Fruit fly (Drosophila melanogaster) whole organism, pupa: ENCODE data around the gene CG31253.
A peak's percentile ranks its signal among the peaks of the same experiment; 100 is the strongest.

Experiments used
- CG10348 ChIP-seq: fragments of 200-800 bp; sonication (Bioruptor generic); IDR thresholded peaks from 2 replicates; pipeline ENCODE4 v1.3.6; 2022; ENCODE audit warnings: missing biosample characterization, missing genetic modification characterization
- CG12605 ChIP-seq: fragments of 200-800 bp; sonication (Bioruptor generic); IDR thresholded peaks from 2 replicates; pipeline ENCODE4 v1.3.6; 2022; ENCODE audit warnings: missing biosample characterization, missing genetic modification characterization
- CG13204 ChIP-seq: fragments of 200-800 bp; sonication (Bioruptor generic); optimal IDR thresholded peaks from 2 replicates; lab custom pipeline; 2018; ENCODE audit warnings: missing biosample characterization, mild to moderate bottlenecking, missing genetic modification characterization, moderate library complexity
- CG14655 ChIP-seq: fragments of 200-800 bp; sonication (Bioruptor generic); optimal IDR thresholded peaks from 3 replicates; lab custom pipeline; 2017; ENCODE audit warnings: mild to moderate bottlenecking, missing biosample characterization, missing genetic modification reagents, missing genetic modification characterization
- CG15710 ChIP-seq: fragments of 200-800 bp; sonication (Bioruptor generic); optimal IDR thresholded peaks from 2 replicates; lab custom pipeline; 2018; ENCODE audit warnings: missing biosample characterization, mild to moderate bottlenecking, missing genetic modification characterization, moderate library complexity
- CG17806 ChIP-seq: fragments of 200-800 bp; sonication (Bioruptor generic); optimal IDR thresholded peaks from 2 replicates; lab custom pipeline; 2018; ENCODE audit warnings: missing biosample characterization, mild to moderate bottlenecking, missing genetic modification characterization, moderate library complexity
- CG32121 ChIP-seq: fragments of 200-800 bp; sonication (Bioruptor generic); IDR thresholded peaks from 2 replicates; pipeline ENCODE4 v1.3.6; 2022; ENCODE audit warnings: missing biosample characterization, missing genetic modification characterization
- CG34367 ChIP-seq: fragments of 200-800 bp; sonication (Bioruptor generic); optimal IDR thresholded peaks from 2 replicates; lab custom pipeline; 2018; ENCODE audit warnings: missing biosample characterization, mild to moderate bottlenecking, missing genetic modification characterization
- CG4496 ChIP-seq: fragments of 200-800 bp; sonication (Bioruptor generic); IDR thresholded peaks from 3 replicates; pipeline ENCODE4 v1.3.6; 2022; ENCODE audit warnings: missing biosample characterization, missing genetic modification characterization
- CG8159 ChIP-seq: fragments of 200-800 bp; sonication (Bioruptor generic); optimal IDR thresholded peaks from 3 replicates; lab custom pipeline; 2018; ENCODE audit warnings: missing biosample characterization, mild to moderate bottlenecking, missing genetic modification characterization, moderate library complexity
- CG8301 ChIP-seq: fragments of 200-800 bp; sonication (Bioruptor generic); optimal IDR thresholded peaks from 2 replicates; lab custom pipeline; 2018; ENCODE audit warnings: missing biosample characterization, mild to moderate bottlenecking, missing genetic modification characterization
- CG9948 ChIP-seq: fragments of 200-800 bp; sonication (Bioruptor generic); optimal IDR thresholded peaks from 2 replicates; lab custom pipeline; 2018; ENCODE audit warnings: missing biosample characterization, mild to moderate bottlenecking, missing genetic modification characterization, moderate library complexity
- D1 ChIP-seq: fragments of 200-800 bp; sonication (Bioruptor generic); optimal IDR thresholded peaks from 2 replicates; lab custom pipeline; 2018; ENCODE audit warnings: missing biosample characterization, mild to moderate bottlenecking, missing genetic modification characterization, moderate library complexity
- EcR ChIP-seq: fragments of 200-800 bp; sonication (Bioruptor generic); optimal IDR thresholded peaks from 3 replicates; lab custom pipeline; 2019; ENCODE audit warnings: missing biosample characterization, missing genetic modification characterization, mild to moderate bottlenecking, moderate library complexity, missing genetic modification reagents
- Ets98B ChIP-seq: fragments of 200-800 bp; sonication (Bioruptor generic); IDR thresholded peaks from 2 replicates; pipeline ENCODE4 v1.3.6; 2022; ENCODE audit warnings: missing biosample characterization, missing genetic modification characterization
- Pif1A ChIP-seq: fragments of 200-800 bp; sonication (Bioruptor generic); optimal IDR thresholded peaks from 3 replicates; lab custom pipeline; 2016; ENCODE audit warnings: missing biosample characterization, missing genetic modification characterization
- Pif1B ChIP-seq: fragments of 200-800 bp; sonication (Bioruptor generic); optimal IDR thresholded peaks from 3 replicates; lab custom pipeline; 2016; ENCODE audit warnings: missing biosample characterization, missing genetic modification characterization
- Snoo ChIP-seq: fragments of 200-800 bp; sonication (Bioruptor generic); optimal IDR thresholded peaks from 3 replicates; lab custom pipeline; 2017; ENCODE audit warnings: missing biosample characterization, mild to moderate bottlenecking, missing genetic modification characterization, inconsistent platforms
- fd96Ca ChIP-seq: fragments of 200-800 bp; sonication (Bioruptor generic); IDR thresholded peaks from 3 replicates; pipeline ENCODE4 v1.3.6; 2022; ENCODE audit warnings: missing biosample characterization, missing genetic modification characterization
- gl ChIP-seq: fragments of 200-800 bp; sonication (Bioruptor generic); optimal IDR thresholded peaks from 2 replicates; lab custom pipeline; 2018; ENCODE audit warnings: missing biosample characterization, mild to moderate bottlenecking, missing genetic modification characterization
- rn ChIP-seq: fragments of 200-800 bp; sonication (Bioruptor generic); IDR thresholded peaks from 2 replicates; pipeline ENCODE4 v1.3.6; 2022; ENCODE audit warnings: missing biosample characterization, missing genetic modification characterization

The CG31253 gene

DNA sequence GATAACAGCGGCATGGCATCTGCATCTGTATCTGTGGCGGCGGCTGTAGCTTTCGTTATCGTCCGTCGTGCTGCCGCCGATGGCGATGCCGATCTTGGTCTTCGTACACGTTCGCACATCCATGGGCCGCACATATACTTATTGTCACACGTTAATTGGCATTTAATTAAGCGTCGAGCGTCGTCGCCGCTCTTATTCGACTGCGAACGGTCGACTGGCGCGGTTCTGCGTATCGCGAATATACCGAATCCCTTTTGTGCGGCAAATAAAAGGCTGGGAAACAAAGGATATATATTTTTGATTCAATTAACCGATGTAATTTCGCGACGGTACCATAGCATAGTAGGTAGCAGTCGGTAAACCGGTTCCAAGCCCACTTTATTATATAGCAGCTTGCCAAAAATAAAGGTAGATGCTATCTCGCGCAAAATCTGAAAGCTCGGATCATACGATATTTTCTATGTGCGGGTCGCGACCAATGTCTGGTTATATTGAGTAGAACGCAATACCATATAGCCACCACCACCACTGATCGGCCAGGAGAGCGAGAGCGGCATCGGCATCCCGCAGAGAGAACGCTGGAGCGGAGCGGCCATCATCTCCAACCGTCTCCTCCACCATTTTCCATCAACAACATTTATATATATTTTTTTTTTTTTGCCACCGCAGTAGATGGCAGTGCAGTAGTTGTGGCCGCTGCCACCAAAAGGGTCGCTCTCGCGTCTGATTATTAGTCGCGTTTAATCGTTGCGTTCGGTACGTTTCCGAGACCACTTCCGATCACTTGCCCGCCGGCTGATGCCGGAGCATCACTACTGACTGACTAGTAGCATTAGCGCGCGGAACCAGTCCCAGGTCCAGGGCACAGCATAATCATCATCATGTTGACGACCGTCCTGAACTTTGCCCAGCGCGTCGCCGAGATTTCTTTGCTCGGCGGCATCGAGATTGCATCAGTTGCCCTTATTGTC is 35.1 kb downstream of the CG31253 start, which contains the start of gene mino:
Gene mino (plus strand): TSS at position 192 of the 971 bp plus-strand sequence.
- TF ChIP-seq CG34367 = no peak
- TF ChIP-seq gl (tag; lab: Kevin White, UChicago) = peak; percentile 79
- peak; percentile 23 for TF ChIP-seq Pif1B (GFP tag; lab: Kevin White, UChicago)
- TF ChIP-seq CG9948 = no peak
- TF ChIP-seq CG10348 (GFP tag; lab: Robert Waterston, UW) = no peak
- peak; percentile 45; the same call in 1 of the 2 replicates for TF ChIP-seq CG32121 (GFP tag; lab: Robert Waterston, UW)
- TF ChIP-seq Ets98B (GFP tag; lab: Robert Waterston, UW) = peak; percentile 25; the same call in 1 of the 2 replicates
- no peak for TF ChIP-seq CG8159
- TF ChIP-seq CG12605 (GFP tag; lab: Robert Waterston, UW) = peak; percentile 28
- TF ChIP-seq CG13204 (GFP tag; lab: Kevin White, UChicago) = peak; percentile 95
- no peak for TF ChIP-seq Snoo (tag; lab: Kevin White, UChicago)
- no peak for TF ChIP-seq fd96Ca (GFP tag; lab: Robert Waterston, UW)
- TF ChIP-seq D1 (tag; lab: Kevin White, UChicago) = no peak
- no peak for TF ChIP-seq CG4496
- no peak for TF ChIP-seq CG17806 (tag; lab: Kevin White, UChicago)
- TF ChIP-seq CG8301 (tag; lab: Kevin White, UChicago) = no peak
- TF ChIP-seq CG15710 = no peak
- TF ChIP-seq Pif1A (GFP tag; lab: Kevin White, UChicago) = peak; percentile 27
- TF ChIP-seq rn = no peak
- no peak for TF ChIP-seq CG14655 (GFP tag; lab: Kevin White, UChicago)
- TF ChIP-seq EcR (GFP tag; lab: Kevin White, UChicago) = no peak

DNA sequence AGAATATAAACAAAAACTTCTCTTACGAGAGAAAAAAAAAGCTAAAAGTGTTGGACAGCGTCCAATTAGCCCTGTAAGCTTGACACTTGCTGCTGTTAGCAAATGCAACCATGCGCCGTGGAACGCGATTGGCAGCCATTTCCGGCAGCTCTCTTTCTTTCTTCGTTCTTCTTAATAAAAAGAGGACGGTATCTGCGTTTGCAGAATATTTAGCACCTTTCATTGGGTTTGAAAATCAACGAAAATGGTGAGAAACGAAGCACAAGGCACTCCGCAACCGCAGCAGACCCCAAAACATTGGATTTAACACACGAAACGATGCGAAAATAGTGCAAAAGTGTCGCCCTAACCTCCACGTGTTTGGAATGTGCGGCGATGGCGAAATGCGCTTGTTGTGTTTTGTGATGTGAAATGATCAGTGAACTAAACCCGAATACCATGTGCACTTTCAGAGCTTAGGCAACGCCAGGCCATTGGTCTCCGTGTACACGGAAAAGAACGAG is 37.6 kb downstream of the CG31253 start, which contains the start of gene RpL4:
Gene RpL4 (plus strand): TSS at position 149 of the 503 bp plus-strand sequence.
- TF ChIP-seq gl (tag; lab: Kevin White, UChicago) (peak; percentile 8), CG4496 (peak; percentile 85), CG13204 (GFP tag; lab: Kevin White, UChicago) (no peak), fd96Ca (GFP tag; lab: Robert Waterston, UW) (peak; percentile 6; the same call in 1 of the 3 replicates), CG32121 (GFP tag; lab: Robert Waterston, UW) (0 out of 2 replicates have a peak, but pooled peaks have one; percentile 40), Pif1A (GFP tag; lab: Kevin White, UChicago) (peak; percentile 76), Snoo (tag; lab: Kevin White, UChicago) (peak; percentile 92), D1 (tag; lab: Kevin White, UChicago) (no peak), Ets98B (GFP tag; lab: Robert Waterston, UW) (peak; percentile 59), CG8159 (peak; percentile 47), CG17806 (tag; lab: Kevin White, UChicago) (no peak), CG10348 (GFP tag; lab: Robert Waterston, UW) (no peak), EcR (GFP tag; lab: Kevin White, UChicago) (no peak), CG14655 (GFP tag; lab: Kevin White, UChicago) (no peak), CG8301 (tag; lab: Kevin White, UChicago) (no peak), CG34367 (peak; percentile 80), Pif1B (GFP tag; lab: Kevin White, UChicago) (peak; percentile 40), CG12605 (GFP tag; lab: Robert Waterston, UW) (peak; percentile 67; the same call in 1 of the 2 replicates), CG15710 (peak; percentile 65), rn (peak; percentile 62; the same call in 1 of the 2 replicates), CG9948 (peak; percentile 3)

dm6 chr3R:27921982-27922672 is 38.2 kb downstream of the CG31253 start, which contains the start of gene BCAS2:
Gene BCAS2, minus strand, starts transcription at chr3R:27922356.
- no peak for TF ChIP-seq CG10348 (GFP tag; lab: Robert Waterston, UW)
- no peak for TF ChIP-seq CG15710
- no peak for TF ChIP-seq CG17806 (tag; lab: Kevin White, UChicago)
- TF ChIP-seq CG9948 = no peak
- no peak for TF ChIP-seq Pif1A (GFP tag; lab: Kevin White, UChicago)
- no peak for TF ChIP-seq EcR (GFP tag; lab: Kevin White, UChicago)
- TF ChIP-seq CG32121 (GFP tag; lab: Robert Waterston, UW) = no peak
- TF ChIP-seq CG34367 = no peak
- TF ChIP-seq CG8159 = no peak
- no peak for TF ChIP-seq D1 (tag; lab: Kevin White, UChicago)
- no peak for TF ChIP-seq Ets98B (GFP tag; lab: Robert Waterston, UW)
- no peak for TF ChIP-seq rn
- no peak for TF ChIP-seq CG13204 (GFP tag; lab: Kevin White, UChicago)
- TF ChIP-seq CG8301 (tag; lab: Kevin White, UChicago) = no peak
- no peak for TF ChIP-seq CG4496
- TF ChIP-seq CG14655 (GFP tag; lab: Kevin White, UChicago) = no peak

DNA sequence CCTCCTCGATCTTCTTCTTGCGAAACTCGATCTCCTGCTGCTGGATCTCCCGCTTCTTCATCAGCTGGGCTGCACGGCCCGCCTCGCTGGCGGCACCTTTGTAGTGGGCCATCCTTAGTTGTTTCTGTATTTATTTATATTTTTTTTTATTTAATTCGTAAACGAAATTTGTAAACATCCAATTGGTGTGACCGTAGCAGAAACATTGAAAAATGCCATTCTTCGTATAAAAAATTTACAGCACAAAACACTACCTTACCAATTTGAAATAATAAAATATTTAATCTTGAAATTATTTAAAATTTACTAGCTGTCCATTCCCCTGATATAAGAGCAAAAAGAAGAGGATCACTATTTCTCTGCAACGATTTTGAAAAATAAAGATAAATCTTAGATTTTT is 39.5 kb downstream of the CG31253 start, which contains the start of gene CG12259:
Gene CG12259 (minus strand): TSS at position 207 of the 400 bp plus-strand sequence.
- TF ChIP-seq CG15710 (no peak), CG13204 (GFP tag; lab: Kevin White, UChicago) (no peak), CG8301 (tag; lab: Kevin White, UChicago) (no peak), Pif1A (GFP tag; lab: Kevin White, UChicago) (no peak), EcR (GFP tag; lab: Kevin White, UChicago) (no peak), CG12605 (GFP tag; lab: Robert Waterston, UW) (no peak), CG4496 (no peak), rn (no peak), CG9948 (no peak), CG14655 (GFP tag; lab: Kevin White, UChicago) (no peak), Ets98B (GFP tag; lab: Robert Waterston, UW) (no peak), Snoo (tag; lab: Kevin White, UChicago) (no peak)
